Fruit fly (Drosophila melanogaster) whole organism, embryonic: Measurements from ENCODE around the gene Cat.

Experiments used
- Asciz ChIP-seq: fragments of 200-800 bp; sonication (Bioruptor generic); optimal IDR thresholded peaks from 2 replicates; lab custom pipeline; 2017; ENCODE audit warnings: missing biosample characterization, mild to moderate bottlenecking, missing genetic modification characterization, missing genetic modification reagents
- Atf3 ChIP-seq: fragments of 200-800 bp; sonication (Bioruptor generic); optimal IDR thresholded peaks from 3 replicates; lab custom pipeline; 2016; ENCODE audit warnings: missing biosample characterization, missing genetic modification characterization
- CG10267 ChIP-seq: fragments of 200-800 bp; sonication (Bioruptor generic); optimal IDR thresholded peaks from 2 replicates; lab custom pipeline; 2018; ENCODE audit warnings: missing biosample characterization, mild to moderate bottlenecking, missing genetic modification characterization, moderate library complexity
- CG10979 ChIP-seq: fragments of 200-800 bp; sonication (Bioruptor generic); optimal IDR thresholded peaks from 2 replicates; lab custom pipeline; 2018; ENCODE audit warnings: missing biosample characterization, mild to moderate bottlenecking, missing genetic modification characterization, moderate library complexity
- CG14667 ChIP-seq: fragments of 200-800 bp; sonication (Bioruptor generic); IDR thresholded peaks from 2 replicates; pipeline ENCODE4 v1.3.6; 2022; ENCODE audit warnings: missing biosample characterization, missing genetic modification characterization
- CG17385 ChIP-seq: fragments of 200-800 bp; sonication (Bioruptor generic); optimal IDR thresholded peaks from 3 replicates; lab custom pipeline; 2018; ENCODE audit warnings: missing biosample characterization, mild to moderate bottlenecking, missing genetic modification characterization
- CG2678 ChIP-seq: fragments of 200-800 bp; sonication (Bioruptor generic); optimal IDR thresholded peaks from 3 replicates; lab custom pipeline; 2019; ENCODE audit warnings: missing biosample characterization, mild to moderate bottlenecking, missing genetic modification characterization, moderate library complexity
- CG30020 ChIP-seq: fragments of 200-800 bp; optimal IDR thresholded peaks from 2 replicates; lab custom pipeline; 2019; ENCODE audit warnings: missing biosample characterization, mild to moderate bottlenecking, missing genetic modification characterization, moderate library complexity
- CG33213 ChIP-seq: fragments of 200-800 bp; sonication (Bioruptor generic); optimal IDR thresholded peaks from 3 replicates; lab custom pipeline; 2016; ENCODE audit warnings: missing biosample characterization, missing genetic modification characterization
- CG34422 ChIP-seq: fragments of 200-800 bp; sonication (Bioruptor generic); IDR thresholded peaks from 3 replicates; pipeline ENCODE4 v1.3.6; 2022; ENCODE audit warnings: missing biosample characterization, missing genetic modification characterization
- CG3726 ChIP-seq: fragments of 200-800 bp; sonication (Bioruptor generic); IDR thresholded peaks from 3 replicates; pipeline ENCODE4, ENCODE4 v1.3.6; 2022; ENCODE audit warnings: missing biosample characterization, missing genetic modification characterization
- CG42726 ChIP-seq: fragments of 200-800 bp; sonication (Bioruptor generic); IDR thresholded peaks from 2 replicates; pipeline ENCODE4 v1.3.6; 2022; ENCODE audit warnings: missing biosample characterization, missing genetic modification characterization; ENCODE audit not compliant: partially characterized antibody
- CG4404 ChIP-seq: fragments of 200-800 bp; sonication (Bioruptor generic); IDR thresholded peaks from 2 replicates; pipeline ENCODE4 v1.3.6; 2022; ENCODE audit warnings: missing biosample characterization, missing genetic modification characterization
- CG6175 ChIP-seq: fragments of 200-800 bp; sonication (Bioruptor generic); IDR thresholded peaks from 3 replicates; pipeline ENCODE4 v1.3.6; 2022; ENCODE audit warnings: missing biosample characterization, missing genetic modification characterization
- CG6854 ChIP-seq: fragments of 200-800 bp; sonication (Bioruptor generic); optimal IDR thresholded peaks from 3 replicates; lab custom pipeline; 2017; ENCODE audit warnings: missing biosample characterization, mild to moderate bottlenecking, missing genetic modification characterization
- CG8478 ChIP-seq: fragments of >200 bp; optimal IDR thresholded peaks from 2 replicates; lab custom pipeline; 2018
- CG9727 ChIP-seq: fragments of 200-800 bp; sonication (Bioruptor generic); optimal IDR thresholded peaks from 3 replicates; lab custom pipeline; 2017; ENCODE audit warnings: missing biosample characterization, mild to moderate bottlenecking, missing genetic modification characterization
- Camta ChIP-seq: fragments of 200-800 bp; sonication (Bioruptor generic); optimal IDR thresholded peaks from 2 replicates; lab custom pipeline; 2016; ENCODE audit warnings: missing biosample characterization, missing genetic modification characterization
- Deaf1 ChIP-seq: fragments of 200-800 bp; optimal IDR thresholded peaks from 3 replicates; lab custom pipeline; 2019; ENCODE audit warnings: missing biosample characterization, mild to moderate bottlenecking, missing genetic modification characterization, moderate library complexity
- Dll ChIP-seq: fragments of 200-800 bp; sonication (Bioruptor generic); IDR thresholded peaks from 4 replicates; pipeline ENCODE4 v1.3.6; 2022; ENCODE audit warnings: missing biosample characterization, missing genetic modification characterization; ENCODE audit not compliant: partially characterized antibody
- Dp ChIP-seq: fragments of 200-800 bp; sonication (Bioruptor generic); optimal IDR thresholded peaks from 2 replicates; lab custom pipeline; 2018; ENCODE audit warnings: missing biosample characterization, mild to moderate bottlenecking, missing genetic modification characterization, moderate library complexity
- Dref ChIP-seq: fragments of 200-800 bp; sonication (Bioruptor generic); IDR thresholded peaks from 2 replicates; pipeline ENCODE4 v1.3.6; 2022; ENCODE audit warnings: missing biosample characterization, missing genetic modification characterization
- Ets65A ChIP-seq: fragments of 200-800 bp; sonication (Bioruptor generic); peaks from one replicate; lab custom pipeline; 2016; ENCODE audit warnings: missing biosample characterization, missing genetic modification characterization
- H2.0 ChIP-seq: fragments of 200-800 bp; sonication (Bioruptor generic); IDR thresholded peaks from 2 replicates; pipeline ENCODE4 v1.3.6; 2022; ENCODE audit warnings: missing biosample characterization, missing genetic modification characterization
- Hey ChIP-seq: fragments of 200-800 bp; sonication (Bioruptor generic); optimal IDR thresholded peaks from 3 replicates; lab custom pipeline; 2018; ENCODE audit warnings: missing biosample characterization, mild to moderate bottlenecking, missing genetic modification characterization
- Hr51 ChIP-seq, 2 experiments: fragments of 200-800 bp; sonication (Bioruptor generic); optimal IDR thresholded peaks; 2 replicates in 1 of 2; 3 replicates in 1 of 2; lab custom pipeline; 2016 to 2018; ENCODE audit warnings: missing biosample characterization in 2 of 2, missing genetic modification characterization in 2 of 2, mild to moderate bottlenecking in 1 of 2, moderate library complexity in 1 of 2
- Kr ChIP-seq: fragments of 200-800 bp; sonication (Bioruptor generic); optimal IDR thresholded peaks from 2 replicates; lab custom pipeline; 2017; ENCODE audit warnings: missing biosample characterization, mild to moderate bottlenecking, missing genetic modification characterization
- Mrtf ChIP-seq: fragments of 200-800 bp; sonication (Bioruptor generic); IDR thresholded peaks from 3 replicates; pipeline ENCODE4 v1.3.6; 2022; ENCODE audit warnings: missing biosample characterization, missing genetic modification characterization
- Nf-YC ChIP-seq: fragments of 200-800 bp; optimal IDR thresholded peaks from 3 replicates; lab custom pipeline; 2019; ENCODE audit warnings: missing biosample characterization, mild to moderate bottlenecking, missing genetic modification characterization, moderate library complexity
- Rfx ChIP-seq: fragments of 200-800 bp; sonication (Bioruptor generic); IDR thresholded peaks from 2 replicates; pipeline ENCODE4 v1.3.6; 2022; ENCODE audit warnings: missing biosample characterization, missing genetic modification characterization
- Rx ChIP-seq: fragments of 200-800 bp; sonication (Bioruptor generic); IDR thresholded peaks from 2 replicates; pipeline ENCODE4 v1.3.6; 2022; ENCODE audit warnings: missing biosample characterization, missing genetic modification characterization
- Taf1 ChIP-seq: fragments of 200-800 bp; sonication (Bioruptor generic); IDR thresholded peaks from 2 replicates; pipeline ENCODE4 v1.3.6; 2022; ENCODE audit warnings: missing biosample characterization, missing genetic modification characterization
- Trl ChIP-seq, 3 experiments: fragments of >200 bp in 2 of 3; fragments of 200-800 bp in 1 of 3; sonication (Bioruptor generic) in 1 of 3; optimal IDR thresholded peaks; 2 replicates in 1 of 3; 3 replicates in 2 of 3; lab custom pipeline; 2016 to 2017; ENCODE audit warnings: missing biosample characterization in 1 of 3, missing genetic modification characterization in 1 of 3
- bsh ChIP-seq, 2 experiments: fragments of 200-800 bp; sonication (Bioruptor generic); optimal IDR thresholded peaks; 2 replicates each; lab custom pipeline; 2017 to 2018; ENCODE audit warnings: mild to moderate bottlenecking in 2 of 2, missing biosample characterization in 2 of 2, missing genetic modification characterization in 2 of 2, moderate library complexity in 1 of 2
- cg ChIP-seq: fragments of 200-800 bp; sonication (Bioruptor generic); optimal IDR thresholded peaks from 3 replicates; lab custom pipeline; 2019; ENCODE audit warnings: missing biosample characterization, mild to moderate bottlenecking, missing genetic modification characterization, moderate library complexity
- gcm2 ChIP-seq: fragments of 200-800 bp; sonication (Bioruptor generic); optimal IDR thresholded peaks from 2 replicates; lab custom pipeline; 2016; ENCODE audit warnings: missing biosample characterization, missing genetic modification characterization
- hb ChIP-seq: fragments of 200-800 bp; sonication (Bioruptor generic); IDR thresholded peaks from 3 replicates; pipeline ENCODE4 v1.3.6; 2022; ENCODE audit warnings: missing biosample characterization, missing genetic modification characterization; ENCODE audit not compliant: partially characterized antibody
- hbn ChIP-seq: fragments of 200-800 bp; sonication (Bioruptor generic); IDR thresholded peaks from 2 replicates; pipeline ENCODE4 v1.3.6; 2022; ENCODE audit warnings: missing biosample characterization, missing genetic modification characterization; ENCODE audit not compliant: partially characterized antibody
- lab ChIP-seq: fragments of 200-800 bp; sonication (Bioruptor generic); optimal IDR thresholded peaks from 3 replicates; lab custom pipeline; 2017; ENCODE audit warnings: missing biosample characterization, missing genetic modification characterization, mild to moderate bottlenecking, moderate library complexity, missing genetic modification reagents
- lov ChIP-seq, 2 experiments: fragments of 200-800 bp in 1 of 2; fragments of >200 bp in 1 of 2; sonication (Bioruptor generic) in 1 of 2; IDR thresholded peaks in 1 of 2; optimal IDR thresholded peaks in 1 of 2; 2 replicates in 1 of 2; 3 replicates in 1 of 2; pipeline versions ENCODE4 v1.3.6 to Lab custom; 2017 to 2022; ENCODE audit warnings: missing biosample characterization in 1 of 2, missing genetic modification characterization in 1 of 2
- mirr ChIP-seq: fragments of 200-800 bp; sonication (Bioruptor generic); optimal IDR thresholded peaks from 3 replicates; lab custom pipeline; 2018; ENCODE audit warnings: missing biosample characterization, mild to moderate bottlenecking, missing genetic modification characterization
- oc ChIP-seq: fragments of 200-800 bp; sonication (Bioruptor generic); optimal IDR thresholded peaks from 2 replicates; lab custom pipeline; 2018; ENCODE audit warnings: missing biosample characterization, mild to moderate bottlenecking, missing genetic modification characterization, moderate library complexity
- otp ChIP-seq: fragments of 200-800 bp; sonication (Bioruptor generic); IDR thresholded peaks from 3 replicates; pipeline ENCODE4, ENCODE4 v1.3.6; 2022; ENCODE audit warnings: missing biosample characterization, missing genetic modification characterization
- run ChIP-seq: fragments of 200-800 bp; sonication (Bioruptor generic); optimal IDR thresholded peaks from 3 replicates; lab custom pipeline; 2018; ENCODE audit warnings: missing biosample characterization, mild to moderate bottlenecking, missing genetic modification characterization
- slbo ChIP-seq: fragments of 200-800 bp; sonication (Bioruptor generic); IDR thresholded peaks from 2 replicates; pipeline ENCODE4 v1.3.6; 2022; ENCODE audit warnings: missing biosample characterization, missing genetic modification characterization
- tin ChIP-seq: fragments of 200-800 bp; sonication (Bioruptor generic); optimal IDR thresholded peaks from 3 replicates; lab custom pipeline; 2016; ENCODE audit warnings: missing biosample characterization, missing genetic modification characterization
- toy ChIP-seq: fragments of 200-800 bp; sonication (Bioruptor generic); IDR thresholded peaks from 2 replicates; pipeline ENCODE4 v1.3.6; 2022; ENCODE audit warnings: missing biosample characterization, missing genetic modification characterization
- vfl ChIP-seq: fragments of 200-800 bp; sonication (Bioruptor generic); optimal IDR thresholded peaks from 2 replicates; lab custom pipeline; 2016; ENCODE audit warnings: missing biosample characterization, missing genetic modification characterization
- yki ChIP-seq: fragments of >200 bp; optimal IDR thresholded peaks from 3 replicates; lab custom pipeline; 2018

The Cat gene

dm6 chr3L:18791232-18792008 is 31.0 kb upstream of the Cat start (continued):
- no peak for TF ChIP-seq Dp (GFP tag; lab: Kevin White, UChicago)
- TF ChIP-seq mirr (GFP tag; lab: Kevin White, UChicago): peak; percentile 51
- no peak for TF ChIP-seq vfl
- TF ChIP-seq CG6854: no peak
- TF ChIP-seq Rfx (GFP tag; lab: Robert Waterston, UW): peak; percentile 56
- TF ChIP-seq Rx (GFP tag; lab: Robert Waterston, UW): peak; percentile 27; the same call in 1 of the 2 replicates
- no peak for TF ChIP-seq yki (lab: Kevin White, UChicago)
- no peak for TF ChIP-seq CG10979 (tag; lab: Kevin White, UChicago)
- TF ChIP-seq bsh (GFP tag; optimal IDR thresholded peaks at IDR 0.05; lab: Kevin White, UChicago): peak in 1 of 2 experiments; percentile 8
- no peak for TF ChIP-seq CG33213 (GFP tag; lab: Kevin White, UChicago)
- peak; percentile 55; the same call in 1 of the 2 replicates for TF ChIP-seq slbo (GFP tag; lab: Robert Waterston, UW)
- TF ChIP-seq lov (optimal IDR thresholded peaks at IDR 0.05; lab: Kevin White, UChicago): no peak
- no peak for TF ChIP-seq lov (GFP tag; IDR thresholded peaks at IDR 0.05; lab: Robert Waterston, UW)
- TF ChIP-seq CG9727: peak; percentile 49
- no peak for TF ChIP-seq CG3726 (GFP tag; lab: Robert Waterston, UW)
- peak; percentile 38 for TF ChIP-seq Deaf1 (tag; lab: Kevin White, UChicago)
- no peak for TF ChIP-seq CG42726 (GFP tag; lab: Robert Waterston, UW)
- TF ChIP-seq lab (GFP tag; lab: Kevin White, UChicago): peak; percentile 12
- TF ChIP-seq CG6175 (GFP tag; lab: Robert Waterston, UW): no peak
- TF ChIP-seq Dref: no peak
- TF ChIP-seq Ets65A: peak; percentile 94
- no peak for TF ChIP-seq Hey (tag; lab: Kevin White, UChicago)
- TF ChIP-seq CG14667: no peak
- no peak for TF ChIP-seq Camta (GFP tag; lab: Kevin White, UChicago)
- no peak for TF ChIP-seq tin (GFP tag; lab: Kevin White, UChicago)
- TF ChIP-seq CG17385 (GFP tag; lab: Kevin White, UChicago): peak; percentile 33
- no peak for TF ChIP-seq CG8478 (lab: Kevin White, UChicago)
- TF ChIP-seq Asciz (GFP tag; lab: Kevin White, UChicago): peak; percentile 32
- TF ChIP-seq gcm2: no peak
- no peak for TF ChIP-seq CG4404 (GFP tag; lab: Robert Waterston, UW)
- TF ChIP-seq hb (GFP tag; lab: Robert Waterston, UW): no peak
- TF ChIP-seq otp (GFP tag; lab: Robert Waterston, UW): no peak
- TF ChIP-seq CG34422 (GFP tag; lab: Robert Waterston, UW): peak; percentile 63; the same call in 2 of the 3 replicates
- TF ChIP-seq Nf-YC (tag; lab: Kevin White, UChicago): peak; percentile 21
- no peak for TF ChIP-seq Taf1
- no peak for TF ChIP-seq Kr (GFP tag; lab: Kevin White, UChicago)
- TF ChIP-seq Dll: no peak
- TF ChIP-seq Trl (optimal IDR thresholded peaks at IDR 0.05; lab: Kevin White, UChicago): no peak
- peak; percentile 6 for TF ChIP-seq Trl (GFP tag; optimal IDR thresholded peaks at IDR 0.05; lab: Kevin White, UChicago)
- TF ChIP-seq Mrtf (GFP tag; lab: Robert Waterston, UW): no peak
- no peak for TF ChIP-seq CG30020 (tag; lab: Kevin White, UChicago)
- TF ChIP-seq Atf3 (GFP tag; lab: Kevin White, UChicago): no peak
- peak; percentile 90 for TF ChIP-seq cg (GFP tag; lab: Kevin White, UChicago)
- TF ChIP-seq H2.0 (GFP tag; lab: Robert Waterston, UW): 0 out of 2 replicates have a peak, but pooled peaks have one; percentile 4
- peak; percentile 59 for TF ChIP-seq CG2678
- no peak for TF ChIP-seq oc (tag; lab: Kevin White, UChicago)
- no peak for TF ChIP-seq toy (GFP tag; lab: Robert Waterston, UW)
- no peak for TF ChIP-seq run (tag; lab: Kevin White, UChicago)
- TF ChIP-seq Hr51 (GFP tag; optimal IDR thresholded peaks at IDR 0.05; lab: Kevin White, UChicago): peak in 1 of 2 experiments; percentile 64
- no peak for TF ChIP-seq CG10267 (tag; lab: Kevin White, UChicago)
- TF ChIP-seq hbn: no peak
